Worm (Caenorhabditis elegans) whole organism, L4 larva: ENCODE data around the gene sfxn-1.4.

Source experiments
- F26F4.8 ChIP-seq: fragments of 200-800 bp; sonication (Bioruptor generic); conservative IDR thresholded peaks from 2 replicates; pipeline ENCODE4 v1.3.6; 2022; ENCODE audit warnings: missing genetic modification characterization, missing compliant biosample characterization
- F44E2.7 ChIP-seq: fragments of 200-800 bp; sonication (Bioruptor generic); IDR thresholded peaks from 2 replicates; pipeline ENCODE4 v2.1.2; 2022; ENCODE audit warnings: missing genetic modification characterization, missing compliant biosample characterization
- T26A8.4 ChIP-seq: fragments of 200-800 bp; sonication (Bioruptor generic); IDR thresholded peaks from 2 replicates; pipeline ENCODE4 v1.3.6; 2022; ENCODE audit warnings: missing genetic modification characterization, missing compliant biosample characterization
- Y5F2A.4 ChIP-seq: fragments of 200-800 bp; sonication (Bioruptor generic); optimal IDR thresholded peaks from 2 replicates; lab custom pipeline; 2018; ENCODE audit warnings: mild to moderate bottlenecking, missing genetic modification characterization, missing compliant biosample characterization
- ZK337.2 ChIP-seq: fragments of 200-800 bp; sonication (Bioruptor generic); IDR thresholded peaks from 2 replicates; pipeline ENCODE4 v1.3.6; 2022; ENCODE audit warnings: missing genetic modification reagents, missing genetic modification characterization, missing compliant biosample characterization
- aha-1 ChIP-seq: fragments of 150-350 bp; peaks from one replicate; lab custom pipeline; 2014; ENCODE audit warnings: missing biosample characterization, missing genetic modification characterization
- aly-2 ChIP-seq: sonication (generic microtip); optimal IDR thresholded peaks from 2 replicates; lab custom pipeline; 2018; ENCODE audit warnings: missing biosample characterization, missing genetic modification characterization
- attf-4 ChIP-seq: sonication (generic microtip); optimal IDR thresholded peaks from 3 replicates; lab custom pipeline; 2017; ENCODE audit warnings: missing biosample characterization, missing genetic modification characterization
- ceh-32 ChIP-seq: sonication (generic microtip); optimal IDR thresholded peaks from 2 replicates; lab custom pipeline; 2016; ENCODE audit warnings: mild to moderate bottlenecking, missing genetic modification characterization, missing compliant biosample characterization; ENCODE audit not compliant: poor library complexity
- ceh-44 ChIP-seq: fragments of 200-800 bp; sonication (Bioruptor generic); IDR thresholded peaks from 2 replicates; pipeline ENCODE4 v1.3.6; 2022; ENCODE audit warnings: missing genetic modification reagents, missing genetic modification characterization, missing compliant biosample characterization
- ctbp-1 ChIP-seq: fragments of 200-800 bp; sonication (Bioruptor generic); IDR thresholded peaks from 2 replicates; pipeline ENCODE4 v1.3.6; 2022; ENCODE audit warnings: missing genetic modification reagents, missing genetic modification characterization, missing compliant biosample characterization
- daf-8 ChIP-seq: fragments of 200-800 bp; sonication (Bioruptor generic); IDR thresholded peaks from 2 replicates; pipeline ENCODE4 v1.3.6; 2022; ENCODE audit warnings: missing genetic modification characterization, missing compliant biosample characterization
- dpl-1 ChIP-seq: fragments of 150-350 bp; optimal IDR thresholded peaks from 2 replicates; lab custom pipeline; 2014; ENCODE audit warnings: missing biosample characterization, missing genetic modification reagents, missing genetic modification characterization
- duxl-1 ChIP-seq: sonication (generic microtip); optimal IDR thresholded peaks from 2 replicates; lab custom pipeline; 2016; ENCODE audit warnings: mild to moderate bottlenecking, missing genetic modification characterization, moderate library complexity, missing compliant biosample characterization; ENCODE audit not compliant: poor library complexity
- dve-1 ChIP-seq: sonication (generic microtip); optimal IDR thresholded peaks from 2 replicates; lab custom pipeline; 2017; ENCODE audit warnings: antibody characterized with exemption, mild to moderate bottlenecking, missing genetic modification characterization, missing compliant biosample characterization; ENCODE audit not compliant: insufficient read depth
- hif-1 ChIP-seq, 2 experiments: sonication (generic microtip); optimal IDR thresholded peaks; 2 replicates each; lab custom pipeline; 2016 to 2017; ENCODE audit warnings: missing compliant biosample characterization in 2 of 2, missing genetic modification characterization in 2 of 2, missing genetic modification reagents in 2 of 2, missing genotype in 2 of 2, mild to moderate bottlenecking in 1 of 2
- hmg-1.1 ChIP-seq: fragments of 200-800 bp; sonication (Bioruptor generic); IDR thresholded peaks from 2 replicates; pipeline ENCODE4 v1.3.6; 2022; ENCODE audit warnings: missing genetic modification reagents, missing genetic modification characterization, missing compliant biosample characterization
- lim-7 ChIP-seq: fragments of 200-800 bp; sonication (Bioruptor generic); IDR thresholded peaks from 2 replicates; pipeline ENCODE4 v1.3.6; 2022; ENCODE audit warnings: missing genetic modification characterization, missing compliant biosample characterization
- lin-1 ChIP-seq: fragments of 200-800 bp; sonication (Bioruptor generic); IDR thresholded peaks from 2 replicates; pipeline ENCODE4 v1.3.6; 2022; ENCODE audit warnings: missing genetic modification reagents, missing genetic modification characterization, missing compliant biosample characterization
- lin-38 ChIP-seq: fragments of 200-800 bp; sonication (Bioruptor generic); IDR thresholded peaks from 2 replicates; pipeline ENCODE4 v1.3.6; 2022; ENCODE audit warnings: missing genetic modification reagents, missing genetic modification characterization, missing compliant biosample characterization
- lsy-2 ChIP-seq, 2 experiments: fragments of 150-350 bp in 1 of 2; sonication (generic microtip) in 1 of 2; optimal IDR thresholded peaks; 2 replicates each; lab custom pipeline; 2014 to 2017; ENCODE audit warnings: missing biosample characterization in 2 of 2, missing genetic modification characterization in 2 of 2
- madf-5 ChIP-seq, 2 experiments: fragments of 200-800 bp; sonication (Bioruptor generic); IDR thresholded peaks; 2 replicates each; pipeline ENCODE4 v1.3.6; 2022; ENCODE audit warnings: missing compliant biosample characterization in 2 of 2, missing genetic modification characterization in 2 of 2
- madf-9 ChIP-seq: fragments of 200-800 bp; sonication (Bioruptor generic); conservative IDR thresholded peaks from 2 replicates; pipeline ENCODE4 v1.3.6; 2022; ENCODE audit warnings: missing genetic modification reagents, missing genetic modification characterization, missing compliant biosample characterization
- mdt-29 ChIP-seq: fragments of 200-800 bp; sonication (Bioruptor generic); IDR thresholded peaks from 2 replicates; pipeline ENCODE4 v1.3.6; 2022; ENCODE audit warnings: missing genetic modification reagents, missing genetic modification characterization, missing compliant biosample characterization
- mxl-2 ChIP-seq: fragments of 200-800 bp; sonication (Bioruptor generic); conservative IDR thresholded peaks from 2 replicates; pipeline ENCODE4 v1.3.6; 2022; ENCODE audit warnings: missing genetic modification reagents, missing genetic modification characterization, missing compliant biosample characterization
- mxl-3 ChIP-seq: fragments of 200-800 bp; sonication (Bioruptor generic); optimal IDR thresholded peaks from 2 replicates; lab custom pipeline; 2018; ENCODE audit warnings: mild to moderate bottlenecking, missing genetic modification characterization, missing compliant biosample characterization
- nhr-102 ChIP-seq: sonication (generic microtip); optimal IDR thresholded peaks from 2 replicates; lab custom pipeline; 2016; ENCODE audit warnings: mild to moderate bottlenecking, missing genetic modification characterization, moderate library complexity, missing compliant biosample characterization
- nhr-11 ChIP-seq: fragments of 150-350 bp; optimal IDR thresholded peaks from 2 replicates; lab custom pipeline; 2014; ENCODE audit warnings: missing biosample characterization, missing genetic modification characterization
- nhr-25 ChIP-seq: sonication (generic microtip); optimal IDR thresholded peaks from 2 replicates; lab custom pipeline; 2017; ENCODE audit warnings: missing genetic modification characterization, mild to moderate bottlenecking, missing compliant biosample characterization, antibody characterized with exemption, moderate library complexity, borderline replicate concordance; ENCODE audit not compliant: insufficient read depth
- nhr-28 ChIP-seq: fragments of 150-350 bp; optimal IDR thresholded peaks from 2 replicates; lab custom pipeline; 2014; ENCODE audit warnings: missing biosample characterization, missing genetic modification characterization
- nhr-42 ChIP-seq: fragments of 200-800 bp; sonication (Bioruptor generic); IDR thresholded peaks from 2 replicates; pipeline ENCODE4 v1.3.6; 2022; ENCODE audit warnings: missing genetic modification characterization, missing compliant biosample characterization
- php-3 ChIP-seq: fragments of 200-800 bp; sonication (Bioruptor generic); IDR thresholded peaks from 2 replicates; pipeline ENCODE4 v1.3.6; 2022; ENCODE audit warnings: missing genetic modification reagents, missing genetic modification characterization, missing compliant biosample characterization
- pqm-1 ChIP-seq: sonication (generic microtip); optimal IDR thresholded peaks from 2 replicates; lab custom pipeline; 2017; ENCODE audit warnings: missing biosample characterization, missing genetic modification characterization
- rbr-2 ChIP-seq: sonication (generic microtip); optimal IDR thresholded peaks from 2 replicates; lab custom pipeline; 2016; ENCODE audit warnings: missing genotype, missing genetic modification characterization, missing compliant biosample characterization
- sdz-12 ChIP-seq: fragments of 200-800 bp; sonication (Bioruptor generic); optimal IDR thresholded peaks from 2 replicates; lab custom pipeline; 2018; ENCODE audit warnings: mild to moderate bottlenecking, missing genetic modification characterization, missing compliant biosample characterization
- set-16 ChIP-seq: fragments of 200-800 bp; sonication (Bioruptor generic); IDR thresholded peaks from 2 replicates; pipeline ENCODE4 v1.3.6; 2022; ENCODE audit warnings: missing genetic modification reagents, missing genetic modification characterization, missing compliant biosample characterization
- snpc-1.2 ChIP-seq: fragments of 200-800 bp; sonication (Bioruptor generic); IDR thresholded peaks from 2 replicates; pipeline ENCODE4 v1.3.6; 2022; ENCODE audit warnings: missing genetic modification reagents, missing genetic modification characterization, missing compliant biosample characterization
- spr-1 ChIP-seq: sonication (generic microtip); optimal IDR thresholded peaks from 2 replicates; lab custom pipeline; 2016; ENCODE audit warnings: mild to moderate bottlenecking, missing genetic modification characterization, missing compliant biosample characterization
- spr-3 ChIP-seq: fragments of 200-800 bp; sonication (Bioruptor generic); optimal IDR thresholded peaks from 2 replicates; lab custom pipeline; 2018; ENCODE audit warnings: mild to moderate bottlenecking, missing genetic modification characterization, missing compliant biosample characterization
- tag-97 ChIP-seq: fragments of 200-800 bp; sonication (Bioruptor generic); IDR thresholded peaks from 2 replicates; pipeline ENCODE4 v1.3.6; 2022; ENCODE audit warnings: missing genetic modification characterization, missing compliant biosample characterization
- unc-130 ChIP-seq: sonication (generic microtip); optimal IDR thresholded peaks from 2 replicates; lab custom pipeline; 2016; ENCODE audit warnings: missing genetic modification reagents, missing genetic modification characterization, missing compliant biosample characterization
- unc-39 ChIP-seq: sonication (generic microtip); optimal IDR thresholded peaks from 2 replicates; lab custom pipeline; 2017; ENCODE audit warnings: missing biosample characterization, missing genetic modification characterization
- zag-1 ChIP-seq: fragments of 150-350 bp; optimal IDR thresholded peaks from 2 replicates; lab custom pipeline; 2014; ENCODE audit warnings: missing biosample characterization, missing genetic modification characterization
- zfp-2 ChIP-seq: sonication (generic microtip); optimal IDR thresholded peaks from 2 replicates; lab custom pipeline; 2016; ENCODE audit warnings: mild to moderate bottlenecking, missing genetic modification characterization, missing compliant biosample characterization
- zfp-3 ChIP-seq: fragments of 200-800 bp; sonication (Bioruptor generic); conservative IDR thresholded peaks from 2 replicates; pipeline ENCODE4 v1.3.6; 2022; ENCODE audit warnings: missing genetic modification reagents, missing genetic modification characterization, missing compliant biosample characterization

The sfxn-1.4 gene

DNA sequence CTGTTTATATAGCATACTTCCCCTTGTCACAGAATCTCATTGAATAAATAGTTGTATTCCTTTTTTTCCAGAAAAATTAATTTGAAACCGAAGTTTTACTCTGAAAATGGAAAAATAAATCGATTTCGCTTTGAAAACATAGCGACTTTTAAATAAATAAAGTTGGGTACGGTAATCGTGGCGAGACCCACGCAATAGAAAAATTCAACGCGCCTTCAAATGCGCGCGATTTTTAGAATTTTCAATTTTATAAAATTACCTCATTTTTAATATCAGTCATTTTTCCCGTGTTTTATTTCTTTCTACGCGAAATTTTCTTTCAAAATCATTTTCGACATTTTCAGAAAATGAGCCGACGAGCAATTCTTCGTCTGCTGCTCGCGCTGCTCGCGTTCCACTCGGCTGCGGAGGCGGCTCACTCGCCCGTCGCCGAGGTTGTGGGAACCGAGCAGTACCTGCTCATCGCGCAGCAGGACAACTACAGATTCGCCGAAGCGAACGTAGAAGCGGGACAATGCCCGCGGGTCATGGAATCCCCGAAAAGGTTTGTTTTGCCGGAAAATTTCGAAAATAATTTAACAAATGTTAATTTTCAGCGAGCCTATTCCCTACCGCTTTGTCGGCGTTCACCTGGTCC, 45.6 kb upstream of the sfxn-1.4 start, which contains the start of gene F13D12.5 (continued):
- TF ChIP-seq Y5F2A.4 (no peak), snpc-1.2 (GFP tag; lab: Robert Waterston, UW) (no peak), zag-1 (no peak), set-16 (GFP tag; lab: Robert Waterston, UW) (peak; percentile 93), madf-9 (GFP tag; lab: Robert Waterston, UW) (no peak), lin-38 (GFP tag; lab: Robert Waterston, UW) (peak; percentile 40; the same call in 1 of the 2 replicates), rbr-2 (tag; lab: Kevin White, UChicago) (peak; percentile 10), mxl-2 (GFP tag; lab: Robert Waterston, UW) (no peak), nhr-42 (no peak), mxl-3 (GFP tag; lab: Kevin White, UChicago) (no peak), unc-130 (peak; percentile 46), daf-8 (GFP tag; lab: Robert Waterston, UW) (no peak), sdz-12 (GFP tag; lab: Kevin White, UChicago) (no peak), unc-39 (tag; lab: Kevin White, UChicago) (no peak), duxl-1 (no peak), dve-1 (tag; lab: Kevin White, UChicago) (no peak), tag-97 (GFP tag; lab: Robert Waterston, UW) (no peak), dpl-1 (GFP tag; lab: Kevin White, UChicago) (no peak), aly-2 (no peak), attf-4 (tag; lab: Kevin White, UChicago) (no peak), ceh-32 (tag; lab: Kevin White, UChicago) (no peak)

DNA sequence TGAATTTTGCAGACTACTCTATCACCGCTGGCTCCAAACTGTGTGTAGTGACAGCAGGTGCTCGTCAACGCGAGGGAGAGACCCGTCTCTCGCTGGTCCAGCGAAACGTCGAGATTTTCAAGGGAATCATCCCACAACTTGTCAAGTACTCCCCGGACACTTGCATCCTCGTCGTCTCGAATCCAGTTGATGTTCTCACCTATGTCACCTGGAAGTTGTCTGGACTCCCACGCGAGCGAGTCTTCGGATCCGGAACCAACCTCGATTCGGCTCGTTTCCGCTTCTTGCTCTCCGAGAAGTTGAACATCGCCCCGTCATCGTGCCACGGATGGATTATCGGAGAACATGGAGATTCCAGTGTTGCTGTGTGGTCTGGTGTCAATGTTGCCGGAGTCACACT, 44.6 kb upstream of the sfxn-1.4 start:
- TF ChIP-seq set-16 (GFP tag; lab: Robert Waterston, UW) (peak; percentile 39; the same call in 1 of the 2 replicates), nhr-11 (tag; lab: Kevin White, UChicago) (no peak), aha-1 (tag; lab: Kevin White, UChicago) (peak; percentile 85), snpc-1.2 (GFP tag; lab: Robert Waterston, UW) (no peak), mxl-2 (GFP tag; lab: Robert Waterston, UW) (no peak), F26F4.8 (GFP tag; lab: Robert Waterston, UW) (no peak)

DNA sequence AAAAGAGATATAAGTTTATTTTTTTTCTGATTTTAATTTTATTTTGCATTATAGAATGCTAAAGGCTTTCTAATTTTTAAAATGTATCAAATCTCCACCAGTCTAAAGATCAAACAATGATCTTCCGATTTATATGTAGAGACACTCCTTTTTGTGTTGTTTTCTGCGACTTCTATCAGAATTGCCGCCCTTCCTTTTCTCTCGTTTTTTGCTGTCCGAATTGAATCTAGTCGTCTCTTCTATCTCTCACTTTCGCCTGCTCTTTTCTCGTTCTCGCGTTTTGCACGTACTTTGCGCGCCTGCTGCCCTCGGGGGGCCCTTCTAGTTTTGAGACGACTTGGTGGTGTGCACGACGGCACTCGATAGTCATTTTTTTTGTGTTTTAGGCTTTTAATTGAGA, 43.3 kb upstream of the sfxn-1.4 start:
- TF ChIP-seq lsy-2 (tag; optimal IDR thresholded peaks at IDR 0.05; lab: Kevin White, UChicago) (peak in 1 of 2 experiments; percentile 75), hif-1 (tag; optimal IDR thresholded peaks at IDR 0.05; lab: Kevin White, UChicago) (peak; percentile 78 to 99), ctbp-1 (GFP tag; lab: Robert Waterston, UW) (peak; percentile 61; the same call in 1 of the 2 replicates), attf-4 (tag; lab: Kevin White, UChicago) (no peak), rbr-2 (tag; lab: Kevin White, UChicago) (peak; percentile 30), php-3 (GFP tag; lab: Robert Waterston, UW) (no peak), lin-38 (GFP tag; lab: Robert Waterston, UW) (no peak), pqm-1 (no peak), nhr-28 (tag; lab: Kevin White, UChicago) (peak; percentile 44), ceh-44 (GFP tag; lab: Robert Waterston, UW) (no peak), spr-3 (GFP tag; lab: Kevin White, UChicago) (no peak), duxl-1 (no peak), ZK337.2 (no peak), madf-9 (GFP tag; lab: Robert Waterston, UW) (no peak), dve-1 (tag; lab: Kevin White, UChicago) (no peak), lin-1 (GFP tag; lab: Robert Waterston, UW) (no peak), madf-5 (GFP tag; IDR thresholded peaks at IDR 0.05; lab: Robert Waterston, UW) (no peak), zfp-3 (peak; percentile 46; the same call in 1 of the 2 replicates), aha-1 (tag; lab: Kevin White, UChicago) (peak; percentile 100), T26A8.4 (no peak), lim-7 (GFP tag; lab: Robert Waterston, UW) (no peak), nhr-102 (tag; lab: Kevin White, UChicago) (no peak), spr-1 (peak; percentile 45), hmg-1.1 (GFP tag; lab: Robert Waterston, UW) (peak; percentile 49; the same call in 1 of the 2 replicates), unc-39 (tag; lab: Kevin White, UChicago) (no peak), zfp-2 (tag; lab: Kevin White, UChicago) (no peak), mdt-29 (GFP tag; lab: Robert Waterston, UW) (no peak), F44E2.7 (GFP tag; lab: Robert Waterston, UW) (no peak), nhr-25 (tag; lab: Kevin White, UChicago) (no peak)
